Fruit fly (Drosophila melanogaster): Measurements from ENCODE around the gene CG31643.

CG31643 gene

DNA sequence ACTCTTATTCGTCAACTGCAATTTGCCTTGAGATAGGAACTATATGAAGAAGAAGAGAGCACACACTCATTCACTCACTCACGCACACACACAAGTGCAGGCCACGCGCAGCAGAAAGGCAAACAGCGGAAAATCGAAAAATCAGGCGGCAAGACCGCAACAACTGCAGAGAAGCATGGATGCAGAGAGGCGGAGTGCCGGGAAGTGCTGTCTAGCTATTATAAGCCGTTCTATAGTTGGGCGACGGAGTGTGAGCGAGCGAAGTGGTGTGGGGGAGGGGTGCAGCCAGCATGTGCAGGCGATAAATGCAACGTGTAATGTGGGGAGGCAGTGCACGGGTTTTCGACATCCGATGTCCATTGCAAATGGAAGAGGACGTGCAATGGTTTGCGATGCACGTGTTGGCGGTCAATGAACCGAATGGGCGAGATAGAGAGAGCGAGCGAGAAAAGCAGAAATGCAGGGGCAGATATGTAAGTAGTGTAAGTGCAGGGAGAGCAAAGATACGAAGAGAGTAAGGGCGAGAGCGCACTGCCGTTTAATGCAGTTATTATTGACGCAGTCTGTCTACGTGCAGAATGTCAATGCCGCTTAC, 40.9 kb downstream of the CG31643 start (continued):
- TF ChIP-seq CG10543 (GFP tag; optimal IDR thresholded peaks at IDR 0.05) (peak; percentile 15), CG18011 (GFP tag; optimal IDR thresholded peaks at IDR 0.05) (no peak), bowl (GFP tag; IDR thresholded peaks at IDR 0.05) (no peak), CG34224 (GFP tag; IDR thresholded peaks at IDR 0.05; ENCODE audit: partially characterized antibody) (no peak), CG2129 (GFP tag; IDR thresholded peaks at IDR 0.05; ENCODE audit: partially characterized antibody) (no peak), CG1233 (GFP tag; optimal IDR thresholded peaks at IDR 0.05) (no peak), scrt (GFP tag; optimal IDR thresholded peaks at IDR 0.05) (no peak), ftz-f1 (GFP tag; optimal IDR thresholded peaks at IDR 0.05) (no peak), Nf-YC (tag; optimal IDR thresholded peaks at IDR 0.05) (no peak), CG6254 (GFP tag; optimal IDR thresholded peaks at IDR 0.05) (no peak), CG15514 (GFP tag; optimal IDR thresholded peaks at IDR 0.05) (no peak), CG8359 (GFP tag; optimal IDR thresholded peaks at IDR 0.05; ENCODE audit: borderline replicate concordance) (no peak), lab (GFP tag; optimal IDR thresholded peaks at IDR 0.05) (no peak), CG4820 (GFP tag; optimal IDR thresholded peaks at IDR 0.05) (no peak), Myb (GFP tag; optimal IDR thresholded peaks at IDR 0.05) (no peak), salm (tag; optimal IDR thresholded peaks at IDR 0.05) (no peak), CG31388 (GFP tag; optimal IDR thresholded peaks at IDR 0.05) (no peak), mirr (GFP tag; optimal IDR thresholded peaks at IDR 0.05) (no peak), CG15269 (tag; optimal IDR thresholded peaks at IDR 0.05) (no peak), CG2202 (tag; optimal IDR thresholded peaks at IDR 0.05) (no peak), dysf (GFP tag; IDR thresholded peaks at IDR 0.05) (no peak), CG33213 (GFP tag; optimal IDR thresholded peaks at IDR 0.05) (no peak), CG15073 (GFP tag; optimal IDR thresholded peaks at IDR 0.05) (no peak), tap (tag; optimal IDR thresholded peaks at IDR 0.05) (no peak), grau (tag; optimal IDR thresholded peaks at IDR 0.05) (no peak), esg (GFP tag; conservative IDR thresholded peaks at IDR 0.05) (no peak), CG13296 (GFP tag; optimal IDR thresholded peaks at IDR 0.05) (no peak), CG18619 (GFP tag; optimal IDR thresholded peaks at IDR 0.05) (no peak), CG10147 (GFP tag; optimal IDR thresholded peaks at IDR 0.05) (no peak), CG8944 (GFP tag; optimal IDR thresholded peaks at IDR 0.05) (no peak), peb (GFP tag; IDR thresholded peaks at IDR 0.05) (no peak), unpg (GFP tag; optimal IDR thresholded peaks at IDR 0.05) (no peak), croc (GFP tag; conservative IDR thresholded peaks at IDR 0.05) (no peak), Ravus (GFP tag; IDR thresholded peaks at IDR 0.05) (no peak), Sin3A (optimal IDR thresholded peaks at IDR 0.05) (no peak), CG12104 (GFP tag; optimal IDR thresholded peaks at IDR 0.05) (no peak), ERR (GFP tag; optimal IDR thresholded peaks at IDR 0.05) (no peak), Mes4 (GFP tag; optimal IDR thresholded peaks at IDR 0.05) (no peak), ttk (GFP tag; IDR thresholded peaks at IDR 0.05) (no peak), HLH54F (GFP tag; optimal IDR thresholded peaks at IDR 0.05) (no peak), psq (GFP tag; optimal IDR thresholded peaks at IDR 0.05) (no peak), Awh (GFP tag; IDR thresholded peaks at IDR 0.05) (0 out of 2 replicates have a peak, but pooled peaks have one; percentile 14), CG7372 (GFP tag; IDR thresholded peaks at IDR 0.05) (no peak), CG17829 (tag; optimal IDR thresholded peaks at IDR 0.05) (peak; percentile 46), CHES-1-like (GFP tag; optimal IDR thresholded peaks at IDR 0.05) (no peak), Drgx (GFP tag; IDR thresholded peaks at IDR 0.05) (no peak), bab2 (GFP tag; optimal IDR thresholded peaks at IDR 0.05) (no peak), CG9215 (GFP tag; IDR thresholded peaks at IDR 0.05) (no peak), CG3995 (GFP tag; optimal IDR thresholded peaks at IDR 0.05) (no peak), ato (GFP tag; IDR thresholded peaks at IDR 0.05; ENCODE audit: partially characterized antibody) (no peak), Rfx (GFP tag; IDR thresholded peaks at IDR 0.05) (no peak), Oaz (GFP tag; IDR thresholded peaks at IDR 0.05) (no peak)

All from whole organism, embryonic.